Worm (Caenorhabditis elegans) whole organism, L3 larva: ENCODE data around the gene cmd-1.

Experiments
- ama-1 ChIP-seq: fragments of 150-350 bp; optimal IDR thresholded peaks from 2 replicates; lab custom pipeline; 2018
- egl-5 ChIP-seq: fragments of 150-350 bp; optimal IDR thresholded peaks from 2 replicates; lab custom pipeline; 2017; ENCODE audit warnings: missing biosample characterization, missing genetic modification reagents, missing genetic modification characterization, inconsistent platforms
- elt-2 ChIP-seq: sonication (generic microtip); optimal IDR thresholded peaks from 2 replicates; lab custom pipeline; 2016; ENCODE audit warnings: missing genetic modification reagents, mild to moderate bottlenecking, missing genetic modification characterization, missing compliant biosample characterization
- mdl-1 ChIP-seq: fragments of 150-350 bp; optimal IDR thresholded peaks from 2 replicates; lab custom pipeline; 2014; ENCODE audit warnings: missing biosample characterization, missing genetic modification characterization
- nhr-12 ChIP-seq: fragments of 150-350 bp; optimal IDR thresholded peaks from 2 replicates; lab custom pipeline; 2014; ENCODE audit warnings: missing biosample characterization, missing genetic modification characterization
- nhr-237 ChIP-seq: fragments of 150-350 bp; optimal IDR thresholded peaks from 2 replicates; lab custom pipeline; 2014; ENCODE audit warnings: missing biosample characterization, missing genetic modification characterization
- nhr-28 ChIP-seq: fragments of 150-350 bp; optimal IDR thresholded peaks from 2 replicates; lab custom pipeline; 2014; ENCODE audit warnings: missing biosample characterization, missing genetic modification characterization
- pha-4 ChIP-seq: fragments of 150-350 bp; optimal IDR thresholded peaks from 2 replicates; lab custom pipeline; 2014; ENCODE audit warnings: missing biosample characterization, missing genetic modification reagents, missing genetic modification characterization
- snpc-4 ChIP-seq: fragments of 150-350 bp; optimal IDR thresholded peaks from 2 replicates; lab custom pipeline; 2014; ENCODE audit warnings: missing biosample characterization, missing genetic modification characterization
- tbx-2 ChIP-seq: sonication (generic microtip); optimal IDR thresholded peaks from 2 replicates; lab custom pipeline; 2016; ENCODE audit warnings: mild to moderate bottlenecking, missing genetic modification characterization, missing compliant biosample characterization
- unc-39 ChIP-seq: sonication (generic microtip); optimal IDR thresholded peaks from 4 replicates; lab custom pipeline; 2017; ENCODE audit warnings: missing biosample characterization, missing genetic modification characterization
- unc-62 ChIP-seq: fragments of 150-350 bp; sonication (generic microtip); optimal IDR thresholded peaks from 4 replicates; lab custom pipeline; 2014; ENCODE audit warnings: missing biosample characterization, missing genetic modification reagents, missing genetic modification characterization

DNA sequence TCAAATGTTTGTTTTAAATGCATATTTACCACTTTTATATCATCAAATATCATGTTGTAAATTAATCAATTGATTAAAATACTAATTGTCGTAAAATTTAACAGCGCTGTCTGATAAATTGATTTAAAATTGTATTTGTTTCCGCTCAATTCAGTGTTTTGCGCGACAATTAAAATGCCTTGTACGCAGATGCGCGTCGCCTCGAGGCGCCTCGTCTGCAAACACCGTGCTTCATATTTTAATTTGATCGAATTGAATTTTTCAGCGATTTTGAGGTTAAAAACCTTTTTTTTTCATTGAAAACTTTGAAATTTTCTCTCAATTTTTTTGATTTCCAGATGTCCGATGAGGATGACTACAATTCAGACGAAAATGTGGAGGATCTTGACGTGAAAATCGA is 50.9 kb downstream of the cmd-1 start, which contains the start of gene Y50D4A.5:
- TF ChIP-seq snpc-4 (tag; lab: Kevin White, UChicago) (no peak), elt-2 (tag; lab: Kevin White, UChicago) (no peak), ama-1 (lab: Kevin White, UChicago) (no peak), nhr-12 (no peak), mdl-1 (no peak), nhr-28 (no peak), tbx-2 (tag; lab: Kevin White, UChicago) (no peak), unc-62 (GFP tag; lab: Kevin White, UChicago) (no peak), pha-4 (tag; lab: Kevin White, UChicago) (no peak), nhr-237 (tag; lab: Kevin White, UChicago) (no peak), unc-39 (tag; lab: Kevin White, UChicago) (no peak), egl-5 (tag; lab: Kevin White, UChicago) (no peak)
